Worm (Caenorhabditis elegans) whole organism, mixed stage, embryonic: ENCODE results near the gene dyn-1.

Experiments used
- M03D4.4 ChIP-seq: sonication (generic microtip); optimal IDR thresholded peaks from 2 replicates; lab custom pipeline; 2017; ENCODE audit warnings: mild to moderate bottlenecking, missing genetic modification characterization, missing compliant biosample characterization
- bed-3 ChIP-seq: fragments of 200-800 bp; sonication (Bioruptor generic); optimal IDR thresholded peaks from 3 replicates; lab custom pipeline; 2018; ENCODE audit warnings: mild to moderate bottlenecking, missing genetic modification characterization, moderate library complexity, missing compliant biosample characterization
- blmp-1 ChIP-seq: fragments of 150-350 bp; optimal IDR thresholded peaks from 2 replicates; lab custom pipeline; 2014; ENCODE audit warnings: missing biosample characterization, missing genetic modification characterization
- ceh-39 ChIP-seq: fragments of 150-350 bp; optimal IDR thresholded peaks from 2 replicates; lab custom pipeline; 2014; ENCODE audit warnings: missing biosample characterization, missing genetic modification characterization
- ceh-43 ChIP-seq: fragments of 200-800 bp; sonication (Bioruptor generic); optimal IDR thresholded peaks from 2 replicates; lab custom pipeline; 2018; ENCODE audit warnings: mild to moderate bottlenecking, missing genetic modification characterization, moderate library complexity, missing compliant biosample characterization
- ces-1 ChIP-seq: fragments of 150-350 bp; optimal IDR thresholded peaks from 2 replicates; lab custom pipeline; 2014; ENCODE audit warnings: missing biosample characterization, missing genetic modification reagents, missing genetic modification characterization
- cnd-1 ChIP-seq: fragments of 200-800 bp; sonication (Bioruptor generic); optimal IDR thresholded peaks from 2 replicates; lab custom pipeline; 2018; ENCODE audit warnings: mild to moderate bottlenecking, missing genetic modification characterization, missing compliant biosample characterization
- elt-1 ChIP-seq: sonication (generic microtip); optimal IDR thresholded peaks from 2 replicates; lab custom pipeline; 2017; ENCODE audit warnings: missing genetic modification characterization, mild to moderate bottlenecking, missing compliant biosample characterization, antibody characterized with exemption, moderate library complexity, borderline replicate concordance; ENCODE audit not compliant: insufficient read depth
- elt-3 ChIP-seq: fragments of 150-350 bp; optimal IDR thresholded peaks from 2 replicates; lab custom pipeline; 2014; ENCODE audit warnings: missing biosample characterization, missing genetic modification characterization
- flh-1 ChIP-seq: fragments of 200-800 bp; sonication (Bioruptor generic); optimal IDR thresholded peaks from 2 replicates; lab custom pipeline; 2018; ENCODE audit warnings: mild to moderate bottlenecking, missing genetic modification characterization, moderate library complexity, missing compliant biosample characterization
- ham-2 ChIP-seq: fragments of 200-800 bp; sonication (Bioruptor generic); optimal IDR thresholded peaks from 2 replicates; lab custom pipeline; 2018; ENCODE audit warnings: mild to moderate bottlenecking, missing genetic modification characterization, missing compliant biosample characterization
- hlh-1 ChIP-seq: fragments of 150-350 bp; optimal IDR thresholded peaks from 2 replicates; lab custom pipeline; 2014; ENCODE audit warnings: missing biosample characterization, missing genetic modification reagents, missing genetic modification characterization
- lin-13 ChIP-seq: fragments of 150-350 bp; optimal IDR thresholded peaks from 2 replicates; lab custom pipeline; 2014; ENCODE audit warnings: missing biosample characterization, missing genetic modification characterization
- lin-32 ChIP-seq: fragments of 200-800 bp; sonication (Bioruptor generic); optimal IDR thresholded peaks from 2 replicates; lab custom pipeline; 2018; ENCODE audit warnings: mild to moderate bottlenecking, missing genetic modification characterization, missing compliant biosample characterization
- lsy-2 ChIP-seq: fragments of 150-350 bp; optimal IDR thresholded peaks from 2 replicates; lab custom pipeline; 2014; ENCODE audit warnings: missing biosample characterization, missing genetic modification characterization
- mab-5 ChIP-seq: fragments of 150-350 bp; optimal IDR thresholded peaks from 2 replicates; lab custom pipeline; 2014; ENCODE audit warnings: missing biosample characterization, missing genetic modification characterization
- mep-1 ChIP-seq: fragments of 150-350 bp; optimal IDR thresholded peaks from 2 replicates; lab custom pipeline; 2017; ENCODE audit warnings: missing biosample characterization, missing genetic modification reagents, missing genetic modification characterization, inconsistent platforms
- mls-2 ChIP-seq: sonication (generic microtip); optimal IDR thresholded peaks from 2 replicates; lab custom pipeline; 2016; ENCODE audit warnings: mild to moderate bottlenecking, missing genetic modification characterization, moderate library complexity, missing compliant biosample characterization
- nhr-12 ChIP-seq: fragments of 150-350 bp; optimal IDR thresholded peaks from 2 replicates; lab custom pipeline; 2014; ENCODE audit warnings: missing biosample characterization, missing genetic modification characterization
- nhr-2 ChIP-seq: fragments of 150-350 bp; optimal IDR thresholded peaks from 2 replicates; lab custom pipeline; 2014; ENCODE audit warnings: missing biosample characterization, missing genetic modification characterization
- nhr-237 ChIP-seq: fragments of 150-350 bp; optimal IDR thresholded peaks from 2 replicates; lab custom pipeline; 2014; ENCODE audit warnings: missing biosample characterization, missing genetic modification characterization
- nhr-28 ChIP-seq: fragments of 150-350 bp; optimal IDR thresholded peaks from 2 replicates; lab custom pipeline; 2014; ENCODE audit warnings: missing biosample characterization, missing genetic modification characterization
- nhr-76 ChIP-seq: sonication (generic microtip); optimal IDR thresholded peaks from 2 replicates; lab custom pipeline; 2017; ENCODE audit warnings: missing biosample characterization, missing genetic modification characterization
- pha-4 ChIP-seq: fragments of 150-350 bp; optimal IDR thresholded peaks from 2 replicates; lab custom pipeline; 2018; ENCODE audit warnings: missing biosample characterization, missing genetic modification reagents, missing genetic modification characterization
- sem-2 ChIP-seq: fragments of 200-800 bp; sonication (Bioruptor generic); optimal IDR thresholded peaks from 2 replicates; lab custom pipeline; 2018; ENCODE audit warnings: mild to moderate bottlenecking, missing genetic modification characterization, missing compliant biosample characterization
- snpc-4 ChIP-seq: fragments of 150-350 bp; optimal IDR thresholded peaks from 2 replicates; lab custom pipeline; 2014; ENCODE audit warnings: missing biosample characterization, missing genetic modification characterization
- sptf-1 ChIP-seq: sonication (generic microtip); optimal IDR thresholded peaks from 2 replicates; lab custom pipeline; 2017; ENCODE audit warnings: mild to moderate bottlenecking, missing genetic modification characterization, moderate library complexity, missing compliant biosample characterization
- tbx-8 ChIP-seq: fragments of 200-800 bp; sonication (Bioruptor generic); optimal IDR thresholded peaks from 2 replicates; lab custom pipeline; 2018; ENCODE audit warnings: mild to moderate bottlenecking, missing genetic modification characterization, moderate library complexity, missing compliant biosample characterization
- unc-120 ChIP-seq: sonication (generic microtip); optimal IDR thresholded peaks from 2 replicates; lab custom pipeline; 2017; ENCODE audit warnings: missing genetic modification characterization, missing compliant biosample characterization; ENCODE audit not compliant: poor library complexity, severe bottlenecking
- unc-39 ChIP-seq: fragments of 150-350 bp; optimal IDR thresholded peaks from 2 replicates; lab custom pipeline; 2014; ENCODE audit warnings: missing biosample characterization, missing genetic modification characterization
- unc-62 ChIP-seq: fragments of 150-350 bp; optimal IDR thresholded peaks from 2 replicates; lab custom pipeline; 2014; ENCODE audit warnings: missing biosample characterization, missing genetic modification reagents, missing genetic modification characterization
- zip-8 ChIP-seq: fragments of 150-350 bp; optimal IDR thresholded peaks from 2 replicates; lab custom pipeline; 2014; ENCODE audit warnings: missing biosample characterization, missing genetic modification characterization
- ztf-11 ChIP-seq: fragments of 150-350 bp; optimal IDR thresholded peaks from 2 replicates; lab custom pipeline; 2014; ENCODE audit warnings: missing biosample characterization, missing genetic modification characterization

The dyn-1 gene

ce11 chrX:15607498-15608019 lies 38.9 kb downstream of the dyn-1 start, which contains the start of gene nipi-3:
TSS of gene nipi-3 (plus strand) at chrX:15607969.
- TF ChIP-seq mls-2 (tag; lab: Kevin White, UChicago) (no peak), zip-8 (tag; lab: Kevin White, UChicago) (no peak), nhr-76 (tag; lab: Kevin White, UChicago) (no peak), sem-2 (no peak), flh-1 (GFP tag; lab: Kevin White, UChicago) (no peak), ces-1 (GFP tag; lab: Kevin White, UChicago) (peak; percentile 5), nhr-28 (tag; lab: Kevin White, UChicago) (peak; percentile 64), sptf-1 (tag; lab: Kevin White, UChicago) (no peak), tbx-8 (GFP tag; lab: Kevin White, UChicago) (no peak), unc-39 (tag; lab: Kevin White, UChicago) (no peak), cnd-1 (tag; lab: Kevin White, UChicago) (no peak), unc-120 (no peak), lsy-2 (peak; percentile 25), elt-3 (tag; lab: Kevin White, UChicago) (peak; percentile 87), ham-2 (no peak), pha-4 (tag; lab: Kevin White, UChicago) (peak; percentile 64), ceh-39 (tag; lab: Kevin White, UChicago) (no peak), lin-32 (no peak), mab-5 (tag; lab: Kevin White, UChicago) (no peak), nhr-12 (tag; lab: Kevin White, UChicago) (no peak), hlh-1 (peak; percentile 41), unc-62 (GFP tag; lab: Kevin White, UChicago) (peak; percentile 88), M03D4.4 (no peak), elt-1 (peak; percentile 23), nhr-237 (tag; lab: Kevin White, UChicago) (peak; percentile 96)

ce11 chrX:15608593-15608992 lies 39.9 kb downstream of the dyn-1 start:
- no peak for TF ChIP-seq blmp-1 (tag; lab: Kevin White, UChicago)
- TF ChIP-seq lin-13 (tag; lab: Kevin White, UChicago) = no peak
- TF ChIP-seq unc-120 = no peak
- TF ChIP-seq ztf-11 (tag; lab: Kevin White, UChicago) = no peak
- TF ChIP-seq nhr-12 (tag; lab: Kevin White, UChicago) = no peak
- TF ChIP-seq bed-3 (GFP tag; lab: Kevin White, UChicago) = no peak
- TF ChIP-seq cnd-1 (tag; lab: Kevin White, UChicago) = no peak
- TF ChIP-seq mep-1 (tag; lab: Kevin White, UChicago) = no peak
- no peak for TF ChIP-seq mab-5 (tag; lab: Kevin White, UChicago)
- TF ChIP-seq hlh-1 = no peak
- TF ChIP-seq ceh-43 = no peak
- TF ChIP-seq unc-62 (GFP tag; lab: Kevin White, UChicago) = no peak

ce11 chrX:15609698-15610097 lies 41.0 kb downstream of the dyn-1 start:
- TF ChIP-seq ham-2 (no peak), elt-3 (tag; lab: Kevin White, UChicago) (no peak), nhr-28 (tag; lab: Kevin White, UChicago) (no peak), lin-32 (no peak), cnd-1 (tag; lab: Kevin White, UChicago) (no peak), hlh-1 (no peak), flh-1 (GFP tag; lab: Kevin White, UChicago) (no peak), nhr-76 (tag; lab: Kevin White, UChicago) (no peak), tbx-8 (GFP tag; lab: Kevin White, UChicago) (no peak), nhr-2 (tag; lab: Kevin White, UChicago) (no peak), unc-39 (tag; lab: Kevin White, UChicago) (no peak), lin-13 (tag; lab: Kevin White, UChicago) (no peak), blmp-1 (tag; lab: Kevin White, UChicago) (no peak)

ce11 chrX:15610527-15611091 lies 41.9 kb downstream of the dyn-1 start:
- TF ChIP-seq hlh-1 (no peak), unc-120 (no peak), lin-13 (tag; lab: Kevin White, UChicago) (no peak), nhr-76 (tag; lab: Kevin White, UChicago) (no peak), M03D4.4 (no peak), sptf-1 (tag; lab: Kevin White, UChicago) (no peak), nhr-12 (tag; lab: Kevin White, UChicago) (no peak), mab-5 (tag; lab: Kevin White, UChicago) (no peak), lin-32 (no peak), cnd-1 (tag; lab: Kevin White, UChicago) (no peak), nhr-2 (tag; lab: Kevin White, UChicago) (no peak), sem-2 (no peak), unc-39 (tag; lab: Kevin White, UChicago) (no peak), ces-1 (GFP tag; lab: Kevin White, UChicago) (no peak), snpc-4 (tag; lab: Kevin White, UChicago) (no peak), tbx-8 (GFP tag; lab: Kevin White, UChicago) (no peak), nhr-237 (tag; lab: Kevin White, UChicago) (no peak), ceh-39 (tag; lab: Kevin White, UChicago) (no peak), ztf-11 (tag; lab: Kevin White, UChicago) (no peak)
